Fruit fly (Drosophila melanogaster): ENCODE results near the gene Art6.

The Art6 gene

DNA sequence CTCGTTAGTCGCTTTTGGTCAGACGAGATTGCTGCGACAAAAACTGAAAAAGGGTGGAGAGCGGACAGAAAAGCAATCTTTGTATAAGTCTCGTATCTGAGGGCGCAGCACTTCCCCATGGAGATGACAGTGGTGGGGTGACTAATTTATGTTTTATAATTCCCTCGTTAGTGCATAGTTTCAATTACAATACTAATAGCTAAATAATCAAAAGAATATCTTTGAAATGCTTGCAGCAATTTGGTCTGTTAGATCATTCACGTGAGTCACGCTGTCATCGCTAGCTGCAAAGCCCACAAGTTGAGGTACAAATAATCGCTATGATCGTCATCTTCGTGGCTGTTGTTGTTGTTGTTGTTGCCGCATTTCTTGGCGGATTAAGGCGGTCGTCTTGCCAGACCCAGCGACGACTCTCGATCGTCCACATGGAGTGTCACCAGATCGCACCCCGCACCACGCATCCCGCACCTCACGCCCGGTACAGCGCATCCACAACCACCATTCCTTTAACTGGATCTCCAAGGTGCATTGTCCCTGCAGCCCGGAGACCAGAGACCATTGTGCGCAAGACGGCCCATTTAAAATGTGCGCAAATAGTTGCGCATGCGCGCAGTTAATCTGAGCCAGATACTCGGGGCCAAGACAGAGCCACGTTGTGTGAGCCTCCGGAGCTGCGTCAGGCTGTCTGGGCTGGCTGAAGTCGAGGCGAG, 23.7 kb downstream of the Art6 start (continued):
- TF ChIP-seq hbn (GFP tag; IDR thresholded peaks at IDR 0.05; ENCODE audit: partially characterized antibody): peak; percentile 33; the same call in 1 of the 2 replicates
- TF ChIP-seq Meics (GFP tag; optimal IDR thresholded peaks at IDR 0.05): no peak
- TF ChIP-seq az2 (GFP tag; optimal IDR thresholded peaks at IDR 0.05): peak; percentile 18
- TF ChIP-seq tna (GFP tag; IDR thresholded peaks at IDR 0.05; ENCODE audit: partially characterized antibody): no peak
- no peak for TF ChIP-seq Pdp1 (GFP tag; optimal IDR thresholded peaks at IDR 0.05)
- peak; percentile 53 for TF ChIP-seq Sry-δ (GFP tag; optimal IDR thresholded peaks at IDR 0.05)
- TF ChIP-seq CG9932 (GFP tag; IDR thresholded peaks at IDR 0.05): no peak
- 0 out of 3 replicates have a peak, but pooled peaks have one; percentile 24 for TF ChIP-seq gce (GFP tag; IDR thresholded peaks at IDR 0.05)
- TF ChIP-seq tap (tag; optimal IDR thresholded peaks at IDR 0.05): peak; percentile 62
- TF ChIP-seq lola (GFP tag; optimal IDR thresholded peaks at IDR 0.05): peak in 1 of 3 experiments; percentile 19
- TF ChIP-seq CG16813 (GFP tag; IDR thresholded peaks at IDR 0.05; ENCODE audit: partially characterized antibody): 0 out of 3 replicates have a peak, but pooled peaks have one; percentile 21
- peak; percentile 33; the same call in 1 of the 2 replicates for TF ChIP-seq sna (GFP tag; IDR thresholded peaks at IDR 0.05; ENCODE audit: partially characterized antibody)
- peak; percentile 67 for TF ChIP-seq CG4360 (GFP tag; IDR thresholded peaks at IDR 0.05)
- peak; percentile 47 for TF ChIP-seq CG14710 (tag; optimal IDR thresholded peaks at IDR 0.05)
- no peak for TF ChIP-seq CG6765 (GFP tag; optimal IDR thresholded peaks at IDR 0.05)
- no peak for TF ChIP-seq exex (tag; optimal IDR thresholded peaks at IDR 0.05)
- peak; percentile 19 for TF ChIP-seq CG5245 (GFP tag; optimal IDR thresholded peaks at IDR 0.05)
- peak; percentile 68 for TF ChIP-seq CG11504 (tag; optimal IDR thresholded peaks at IDR 0.05)
- TF ChIP-seq ranshi (GFP tag; IDR thresholded peaks at IDR 0.05): peak; percentile 39; the same call in 1 of the 2 replicates
- no peak for TF ChIP-seq repo (GFP tag; optimal IDR thresholded peaks at IDR 0.05)
- TF ChIP-seq CG6175 (GFP tag; IDR thresholded peaks at IDR 0.05): no peak
- TF ChIP-seq CG31441 (GFP tag; IDR thresholded peaks at IDR 0.05): peak; percentile 25; the same call in 1 of the 2 replicates
- no peak for TF ChIP-seq usp (GFP tag; optimal IDR thresholded peaks at IDR 0.05)
- peak; percentile 39; the same call in 1 of the 2 replicates for TF ChIP-seq CG13287 (GFP tag; IDR thresholded peaks at IDR 0.05; ENCODE audit: partially characterized antibody)
- TF ChIP-seq Eip74EF (GFP tag; optimal IDR thresholded peaks at IDR 0.05): no peak
- no peak for TF ChIP-seq CG11093 (GFP tag; IDR thresholded peaks at IDR 0.05)
- TF ChIP-seq CG17361 (GFP tag; IDR thresholded peaks at IDR 0.05): peak; percentile 36; the same call in 1 of the 3 replicates
- peak; percentile 45 for TF ChIP-seq Sox100B (GFP tag; optimal IDR thresholded peaks at IDR 0.05)
- TF ChIP-seq ham (GFP tag; IDR thresholded peaks at IDR 0.05): no peak
- TF ChIP-seq HLHmδ (GFP tag; optimal IDR thresholded peaks at IDR 0.05): no peak
- no peak for TF ChIP-seq CG10209 (GFP tag; optimal IDR thresholded peaks at IDR 0.05)
- TF ChIP-seq nerfin-1 (tag; optimal IDR thresholded peaks at IDR 0.05): peak; percentile 38
- no peak for TF ChIP-seq CG1602 (GFP tag; optimal IDR thresholded peaks at IDR 0.05)
- peak; percentile 30 for TF ChIP-seq CG18599 (GFP tag; optimal IDR thresholded peaks at IDR 0.05)
- no peak for TF ChIP-seq Ets97D (GFP tag; optimal IDR thresholded peaks at IDR 0.05)
- no peak for TF ChIP-seq CG7556 (GFP tag; optimal IDR thresholded peaks at IDR 0.05)
- peak; percentile 34 for TF ChIP-seq Asciz (GFP tag; optimal IDR thresholded peaks at IDR 0.05)
- no peak for TF ChIP-seq CG8765 (GFP tag; IDR thresholded peaks at IDR 0.05)
- TF ChIP-seq CG6272 (GFP tag; IDR thresholded peaks at IDR 0.05): peak; percentile 24; the same call in 1 of the 2 replicates
- no peak for TF ChIP-seq CG12219 (GFP tag; optimal IDR thresholded peaks at IDR 0.05)
- TF ChIP-seq CG8388 (GFP tag; optimal IDR thresholded peaks at IDR 0.05): no peak
- peak; percentile 59 for TF ChIP-seq CG2712 (tag; optimal IDR thresholded peaks at IDR 0.05)
- peak; percentile 59 for TF ChIP-seq Scr (GFP tag; IDR thresholded peaks at IDR 0.05; ENCODE audit: partially characterized antibody)
- 0 out of 3 replicates have a peak, but pooled peaks have one; percentile 52 for TF ChIP-seq ase (GFP tag; IDR thresholded peaks at IDR 0.05)
- TF ChIP-seq mirr (GFP tag; optimal IDR thresholded peaks at IDR 0.05): no peak
- no peak for TF ChIP-seq D (optimal IDR thresholded peaks at IDR 0.05)
- peak; percentile 38 for TF ChIP-seq D (GFP tag; optimal IDR thresholded peaks at IDR 0.05)
- peak; percentile 18; the same call in 1 of the 3 replicates for TF ChIP-seq CG2199 (GFP tag; IDR thresholded peaks at IDR 0.05)
